Worm (Caenorhabditis elegans): Measurements from ENCODE around the gene fezf-1.

The fezf-1 gene

ce11 chrIV:13487019-13487418 is 21.1 kb downstream of the fezf-1 start (continued):
- TF ChIP-seq dsc-1 (tag; optimal IDR thresholded peaks at IDR 0.05) (peak; percentile 3), nhr-85 (tag) (no peak), lin-14 (GFP tag; optimal IDR thresholded peaks at IDR 0.05) (no peak), mdl-1 (tag; optimal IDR thresholded peaks at IDR 0.05) (no peak), elt-3 (tag; optimal IDR thresholded peaks at IDR 0.05) (no peak), nhr-11 (tag; optimal IDR thresholded peaks at IDR 0.05) (no peak), nhr-71 (tag; optimal IDR thresholded peaks at IDR 0.05) (peak; percentile 48), xbp-1 (tag; optimal IDR thresholded peaks at IDR 0.05) (peak; percentile 5)

- TF ChIP-seq dsc-1 (tag; optimal IDR thresholded peaks at IDR 0.05) (no peak), nhr-85 (tag) (peak; percentile 1)
Observed at ce11 chrIV:13487596-13487995, 21.7 kb downstream of the fezf-1 start.

ce11 chrIV:13492271-13492670 is 26.4 kb downstream of the fezf-1 start, which contains the start of gene Y45F10A.7:
Gene Y45F10A.7, plus strand, starts transcription at chrIV:13492571.
- TF ChIP-seq tlp-1 (tag; optimal IDR thresholded peaks at IDR 0.05) (no peak), ceh-8 (GFP tag; optimal IDR thresholded peaks at IDR 0.05) (no peak), sptf-1 (tag; optimal IDR thresholded peaks at IDR 0.05) (no peak), fkh-10 (GFP tag; optimal IDR thresholded peaks at IDR 0.05) (no peak), elt-3 (tag; optimal IDR thresholded peaks at IDR 0.05) (no peak), nhr-237 (tag; optimal IDR thresholded peaks at IDR 0.05) (no peak), lin-15B (tag; optimal IDR thresholded peaks at IDR 0.05) (no peak), unc-98 (GFP tag; IDR thresholded peaks at IDR 0.05) (no peak), hlh-17 (GFP tag; optimal IDR thresholded peaks at IDR 0.05; ENCODE audit: borderline replicate concordance) (no peak), swsn-7 (tag; optimal IDR thresholded peaks at IDR 0.05) (no peak), ceh-63 (GFP tag; optimal IDR thresholded peaks at IDR 0.05) (no peak), aha-1 (tag; optimal IDR thresholded peaks at IDR 0.05) (no peak), zip-4 (GFP tag; optimal IDR thresholded peaks at IDR 0.05) (no peak), elt-2 (tag; optimal IDR thresholded peaks at IDR 0.05) (no peak), nhr-28 (tag; optimal IDR thresholded peaks at IDR 0.05) (no peak), grh-1 (GFP tag; IDR thresholded peaks at IDR 0.05) (no peak), mef-2 (tag; optimal IDR thresholded peaks at IDR 0.05) (no peak), nhr-76 (tag; optimal IDR thresholded peaks at IDR 0.05) (no peak), fkh-4 (tag; optimal IDR thresholded peaks at IDR 0.05; ENCODE audit: borderline replicate concordance) (no peak), nhr-12 (tag; optimal IDR thresholded peaks at IDR 0.05) (no peak)

- no peak for TF ChIP-seq efl-1 (optimal IDR thresholded peaks at IDR 0.05)
- TF ChIP-seq efl-1 (GFP tag; optimal IDR thresholded peaks at IDR 0.05 in 1 of 2): peak in 1 of 2 experiments; percentile 90
- TF ChIP-seq Y116A8C.19 (tag; optimal IDR thresholded peaks at IDR 0.05; ENCODE audit: borderline replicate concordance): no peak
- TF ChIP-seq ceh-8 (GFP tag; optimal IDR thresholded peaks at IDR 0.05): no peak
- no peak for TF ChIP-seq lin-13 (GFP tag; optimal IDR thresholded peaks at IDR 0.05)
Observed at ce11 chrIV:13493719-13494118, 27.8 kb downstream of the fezf-1 start.

ce11 chrIV:13502806-13503363 is 37.0 kb downstream of the fezf-1 start, which contains the start of gene tbc-9:
Gene tbc-9, minus strand, starts transcription at chrIV:13502856.
- TF ChIP-seq dpl-1 (GFP tag; optimal IDR thresholded peaks at IDR 0.05) (peak in 1 of 3 experiments; percentile 5), egl-27 (tag; optimal IDR thresholded peaks at IDR 0.05) (no peak)

Measured in whole organism, L1 larva.